Fruit fly (Drosophila melanogaster): ENCODE results near the gene Ubc87F.

Gene Ubc87F

DNA sequence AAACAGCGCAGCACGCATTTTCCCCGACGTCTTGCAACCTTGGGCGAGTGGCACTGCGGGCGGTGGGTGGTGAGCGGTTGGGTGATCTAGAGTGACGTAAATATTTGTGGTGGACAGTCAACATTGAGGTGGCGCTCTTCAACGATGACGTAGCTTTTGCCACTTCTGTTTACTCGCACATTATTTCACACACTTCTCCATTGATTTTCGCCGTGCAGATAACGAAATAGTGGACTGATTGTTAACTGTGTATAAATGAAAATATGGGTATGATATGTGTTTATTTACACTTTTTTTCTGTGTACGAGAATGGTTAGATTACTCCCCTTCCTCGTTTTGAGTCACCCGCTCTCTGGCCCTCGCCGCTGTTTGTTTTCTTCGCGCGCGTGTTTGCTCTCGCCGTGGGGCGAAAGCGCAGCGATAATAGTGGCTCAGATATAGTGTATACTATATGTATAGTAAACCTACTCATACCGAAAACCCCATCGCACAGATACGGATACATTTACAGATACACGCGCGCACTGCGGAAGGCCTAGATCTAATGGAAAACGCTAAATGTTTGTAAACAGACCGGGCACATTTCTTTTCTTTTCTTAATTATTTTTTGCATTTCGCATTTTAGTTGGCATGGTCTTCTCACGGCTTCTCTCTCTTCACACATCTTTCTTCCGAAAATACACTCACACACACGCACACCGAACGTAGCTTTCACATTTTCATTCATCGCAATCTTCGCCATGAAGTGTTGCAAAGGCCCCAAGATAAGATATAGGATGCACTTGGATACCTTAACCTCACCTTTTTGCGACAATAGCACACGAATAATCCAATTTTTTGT, 31.4 kb downstream of the Ubc87F start, which contains the start of gene omd (continued):
- TF ChIP-seq cg (GFP tag; optimal IDR thresholded peaks at IDR 0.05): peak; percentile 75
- TF ChIP-seq GATAe (GFP tag; conservative IDR thresholded peaks at IDR 0.05): no peak
- peak; percentile 75; the same call in 1 of the 3 replicates for TF ChIP-seq otp (GFP tag; IDR thresholded peaks at IDR 0.05)
- TF ChIP-seq CG32772 (GFP tag; IDR thresholded peaks at IDR 0.05): peak; percentile 21; the same call in 1 of the 2 replicates
- no peak for TF ChIP-seq az2 (GFP tag; optimal IDR thresholded peaks at IDR 0.05)
- peak; percentile 15 for TF ChIP-seq CG15479 (GFP tag; optimal IDR thresholded peaks at IDR 0.05)
- TF ChIP-seq CG1602 (GFP tag; optimal IDR thresholded peaks at IDR 0.05): peak; percentile 19
- peak; percentile 65 for TF ChIP-seq CG33557 (GFP tag; optimal IDR thresholded peaks at IDR 0.05)
- peak; percentile 37; the same call in 1 of the 2 replicates for TF ChIP-seq MBD-R2 (GFP tag; IDR thresholded peaks at IDR 0.05)
- peak; percentile 45 for TF ChIP-seq Mes4 (GFP tag; optimal IDR thresholded peaks at IDR 0.05)
- peak; percentile 45 for TF ChIP-seq CG31365 (tag; optimal IDR thresholded peaks at IDR 0.05)
- TF ChIP-seq CG6813 (GFP tag; optimal IDR thresholded peaks at IDR 0.05): peak; percentile 85
- TF ChIP-seq CG10321 (GFP tag; IDR thresholded peaks at IDR 0.05): no peak
- peak; percentile 77 for TF ChIP-seq CG10209 (GFP tag; optimal IDR thresholded peaks at IDR 0.05)
- no peak for TF ChIP-seq CG12071 (GFP tag; optimal IDR thresholded peaks at IDR 0.05)
- peak; percentile 51 for TF ChIP-seq pnt (GFP tag; optimal IDR thresholded peaks at IDR 0.05)
- TF ChIP-seq CG15269 (tag; optimal IDR thresholded peaks at IDR 0.05): no peak
- peak; percentile 75 for TF ChIP-seq ara (GFP tag; IDR thresholded peaks at IDR 0.05)
- TF ChIP-seq ato (GFP tag; IDR thresholded peaks at IDR 0.05; ENCODE audit: partially characterized antibody): no peak
- peak; percentile 55 for TF ChIP-seq rib (GFP tag; IDR thresholded peaks at IDR 0.05)
- peak; percentile 75 for TF ChIP-seq MTF-1 (GFP tag; optimal IDR thresholded peaks at IDR 0.05; ENCODE audit: borderline replicate concordance)
- no peak for TF ChIP-seq CG12659 (GFP tag; optimal IDR thresholded peaks at IDR 0.05)
- peak; percentile 11 for TF ChIP-seq trem (tag; optimal IDR thresholded peaks at IDR 0.05)
- peak; percentile 95 for TF ChIP-seq BtbVII (GFP tag; optimal IDR thresholded peaks at IDR 0.05)
- TF ChIP-seq Vsx1 (GFP tag; optimal IDR thresholded peaks at IDR 0.05): no peak
- no peak for TF ChIP-seq CG10565 (GFP tag; optimal IDR thresholded peaks at IDR 0.05)
- no peak for TF ChIP-seq Ets97D (GFP tag; optimal IDR thresholded peaks at IDR 0.05)
- TF ChIP-seq CG10543 (GFP tag; optimal IDR thresholded peaks at IDR 0.05): peak; percentile 83
- TF ChIP-seq CG9609 (GFP tag; optimal IDR thresholded peaks at IDR 0.05): peak; percentile 17
- peak in 1 of 2 experiments; percentile 69 for TF ChIP-seq Hr51 (GFP tag; optimal IDR thresholded peaks at IDR 0.05)
- peak; percentile 41 for TF ChIP-seq Hand (GFP tag; optimal IDR thresholded peaks at IDR 0.05)
- TF ChIP-seq CTCF (GFP tag; optimal IDR thresholded peaks at IDR 0.05): peak; percentile 36
- peak; percentile 72 for TF ChIP-seq CG6854 (GFP tag; optimal IDR thresholded peaks at IDR 0.05)
- no peak for TF ChIP-seq CG11504 (tag; optimal IDR thresholded peaks at IDR 0.05)
- peak; percentile 47; the same call in 1 of the 2 replicates for TF ChIP-seq gsb (GFP tag; IDR thresholded peaks at IDR 0.05)
- peak; percentile 55 for TF ChIP-seq CG13424 (tag; optimal IDR thresholded peaks at IDR 0.05)
- TF ChIP-seq CG2875 (GFP tag; optimal IDR thresholded peaks at IDR 0.05): peak; percentile 63
- TF ChIP-seq inv (GFP tag; IDR thresholded peaks at IDR 0.05; ENCODE audit: partially characterized antibody): no peak
- peak; percentile 51 for TF ChIP-seq seq (GFP tag; IDR thresholded peaks at IDR 0.05)
- TF ChIP-seq tx (GFP tag; optimal IDR thresholded peaks at IDR 0.05): peak; percentile 40
- no peak for TF ChIP-seq Six4 (GFP tag; optimal IDR thresholded peaks at IDR 0.05)
- peak; percentile 9 for TF ChIP-seq Dp (GFP tag; optimal IDR thresholded peaks at IDR 0.05)
- no peak for TF ChIP-seq Lim3 (GFP tag; IDR thresholded peaks at IDR 0.05)
- peak; percentile 87 for TF ChIP-seq lab (GFP tag; optimal IDR thresholded peaks at IDR 0.05)
- peak; percentile 26; the same call in 1 of the 2 replicates for TF ChIP-seq al (GFP tag; IDR thresholded peaks at IDR 0.05)
- TF ChIP-seq CG11093 (GFP tag; IDR thresholded peaks at IDR 0.05): no peak
- TF ChIP-seq CG15696 (tag; optimal IDR thresholded peaks at IDR 0.05): peak; percentile 70
- TF ChIP-seq CG17361 (GFP tag; IDR thresholded peaks at IDR 0.05): no peak

All from whole organism, embryonic.